Worm (Caenorhabditis elegans): ENCODE results near the gene T03D8.6.

- TF ChIP-seq flt-1 (GFP tag; IDR thresholded peaks at IDR 0.05) (no peak), T22C8.4 (GFP tag; IDR thresholded peaks at IDR 0.05) (no peak), med-1 (GFP tag; optimal IDR thresholded peaks at IDR 0.05; ENCODE audit: insufficient read depth) (no peak), tab-1 (GFP tag; IDR thresholded peaks at IDR 0.05) (no peak), cog-1 (tag; optimal IDR thresholded peaks at IDR 0.05) (no peak)
Measured at ce11 chrV:20785848-20786225, 34.3 kb downstream of the T03D8.6 start.
